In genomic region chrX:5165037-5165436, ce11 we compare ENCODE assay signal across 4 worm cellular contexts.
A peak's percentile ranks its signal among the peaks of the same experiment; 100 is the strongest.
TF ChIP-seq lines count a peak whose summit lies in the region.

Gene mans-3, plus strand, starts transcription at chrX:5165395.

TF ChIP-seq in whole organism, L2 larva, 48 proteins besides CTCF, POLR2A, EP300 and RAD21 (continues in another document):
- TF ChIP-seq ztf-11 (tag; optimal IDR thresholded peaks at IDR 0.05; lab: Kevin White, UChicago) (no peak), nhr-11 (tag; optimal IDR thresholded peaks at IDR 0.05; lab: Kevin White, UChicago) (no peak), sem-4 (tag; optimal IDR thresholded peaks at IDR 0.05; lab: Kevin White, UChicago) (peak; percentile 89), ceh-82 (tag; optimal IDR thresholded peaks at IDR 0.05; lab: Kevin White, UChicago) (no peak), unc-39 (tag; optimal IDR thresholded peaks at IDR 0.05; lab: Kevin White, UChicago) (no peak), fos-1 (tag; optimal IDR thresholded peaks at IDR 0.05; lab: Kevin White, UChicago) (peak; percentile 88), nhr-77 (tag; optimal IDR thresholded peaks at IDR 0.05; lab: Kevin White, UChicago) (peak; percentile 48), nhr-25 (tag; optimal IDR thresholded peaks at IDR 0.05; lab: Kevin White, UChicago) (peak; percentile 90), skn-1 (tag; optimal IDR thresholded peaks at IDR 0.05; lab: Kevin White, UChicago) (peak; percentile 67), blmp-1 (tag; optimal IDR thresholded peaks at IDR 0.05; lab: Kevin White, UChicago; ENCODE audit: insufficient read depth) (peak; percentile 43), ztf-4 (tag; optimal IDR thresholded peaks at IDR 0.05; lab: Kevin White, UChicago) (peak; percentile 67), elt-3 (tag; optimal IDR thresholded peaks at IDR 0.05; lab: Kevin White, UChicago) (no peak), mdl-1 (tag; optimal IDR thresholded peaks at IDR 0.05; lab: Kevin White, UChicago) (peak; percentile 82 to 98), unc-55 (GFP tag; optimal IDR thresholded peaks at IDR 0.05; lab: Kevin White, UChicago) (peak; percentile 86), ama-1 (optimal IDR thresholded peaks at IDR 0.05; lab: Kevin White, UChicago) (peak; percentile 5), snpc-4 (tag; optimal IDR thresholded peaks at IDR 0.05; lab: Kevin White, UChicago) (peak; percentile 68), nhr-12 (tag; optimal IDR thresholded peaks at IDR 0.05; lab: Kevin White, UChicago) (no peak), ceh-16 (tag; optimal IDR thresholded peaks at IDR 0.05; lab: Kevin White, UChicago) (peak; percentile 59), nhr-21 (tag; optimal IDR thresholded peaks at IDR 0.05; lab: Kevin White, UChicago) (peak; percentile 89), lin-13 (GFP tag; optimal IDR thresholded peaks at IDR 0.05; lab: Kevin White, UChicago) (peak; percentile 87), ztf-1 (GFP tag; conservative IDR thresholded peaks at IDR 0.05; lab: Robert Waterston, UW) (no peak), sma-3 (GFP tag; optimal IDR thresholded peaks at IDR 0.05; lab: Kevin White, UChicago) (peak; percentile 86), nhr-237 (tag; optimal IDR thresholded peaks at IDR 0.05; lab: Kevin White, UChicago) (no peak)

TF ChIP-seq in whole organism, L4 larva, 104 proteins besides CTCF, POLR2A, EP300 and RAD21 (continues in another document):
- TF ChIP-seq daf-8 (GFP tag; IDR thresholded peaks at IDR 0.05; lab: Robert Waterston, UW): no peak
- TF ChIP-seq zip-2 (tag; optimal IDR thresholded peaks at IDR 0.05; lab: Kevin White, UChicago): peak; percentile 73
- TF ChIP-seq sdz-12 (GFP tag; optimal IDR thresholded peaks at IDR 0.05; lab: Kevin White, UChicago): no peak
- TF ChIP-seq nhr-111 (GFP tag; optimal IDR thresholded peaks at IDR 0.05; lab: Kevin White, UChicago): no peak
- peak in 1 of 2 experiments; percentile 13 for TF ChIP-seq ZK546.5 (tag; optimal IDR thresholded peaks at IDR 0.05; lab: Kevin White, UChicago)
- TF ChIP-seq rbr-2 (tag; optimal IDR thresholded peaks at IDR 0.05; lab: Kevin White, UChicago): peak; percentile 94
- peak; percentile 81 for TF ChIP-seq lin-1 (GFP tag; IDR thresholded peaks at IDR 0.05; lab: Robert Waterston, UW)
- TF ChIP-seq egl-43 (GFP tag; IDR thresholded peaks at IDR 0.05; lab: Robert Waterston, UW): no peak
- no peak for TF ChIP-seq dmd-9 (GFP tag; IDR thresholded peaks at IDR 0.05; lab: Robert Waterston, UW)
- TF ChIP-seq nhr-28 (tag; optimal IDR thresholded peaks at IDR 0.05; lab: Kevin White, UChicago): peak; percentile 88
- TF ChIP-seq ceh-44 (GFP tag; IDR thresholded peaks at IDR 0.05; lab: Robert Waterston, UW): no peak
- TF ChIP-seq mxl-3 (GFP tag; optimal IDR thresholded peaks at IDR 0.05; lab: Kevin White, UChicago): peak; percentile 100
- no peak for TF ChIP-seq ama-1 (optimal IDR thresholded peaks at IDR 0.05; lab: Kevin White, UChicago)
- TF ChIP-seq dmd-8 (GFP tag; IDR thresholded peaks at IDR 0.05; lab: Robert Waterston, UW): no peak
- peak; percentile 90 for TF ChIP-seq hmg-1.1 (GFP tag; IDR thresholded peaks at IDR 0.05; lab: Robert Waterston, UW)
- TF ChIP-seq ZK337.2 (GFP tag; IDR thresholded peaks at IDR 0.05; lab: Robert Waterston, UW): no peak
- no peak for TF ChIP-seq aly-2 (tag; optimal IDR thresholded peaks at IDR 0.05; lab: Kevin White, UChicago)
- TF ChIP-seq lir-3 (tag; optimal IDR thresholded peaks at IDR 0.05; lab: Kevin White, UChicago): no peak
- TF ChIP-seq Y48G9A.11 (GFP tag; IDR thresholded peaks at IDR 0.05; lab: Robert Waterston, UW): no peak
- TF ChIP-seq nhr-48 (tag; optimal IDR thresholded peaks at IDR 0.05; lab: Kevin White, UChicago): peak; percentile 91
- TF ChIP-seq set-16 (GFP tag; IDR thresholded peaks at IDR 0.05; lab: Robert Waterston, UW): no peak; the same call in 1 of the 2 replicates
- TF ChIP-seq nhr-11 (tag; optimal IDR thresholded peaks at IDR 0.05; lab: Kevin White, UChicago): peak; percentile 90
- no peak for TF ChIP-seq lim-7 (GFP tag; IDR thresholded peaks at IDR 0.05; lab: Robert Waterston, UW)
- no peak for TF ChIP-seq spr-3 (GFP tag; optimal IDR thresholded peaks at IDR 0.05; lab: Kevin White, UChicago)
- no peak for TF ChIP-seq Y105C5A.15 (GFP tag; IDR thresholded peaks at IDR 0.05; lab: Robert Waterston, UW)

TF ChIP-seq in whole organism, late embryonic, 69 proteins besides CTCF, POLR2A, EP300 and RAD21 (continues in another document):
- TF ChIP-seq ahr-1 (tag; optimal IDR thresholded peaks at IDR 0.05; lab: Kevin White, UChicago): no peak
- TF ChIP-seq hlh-15 (tag; optimal IDR thresholded peaks at IDR 0.05; lab: Kevin White, UChicago): peak; percentile 6
- TF ChIP-seq pat-9 (tag; optimal IDR thresholded peaks at IDR 0.05; lab: Kevin White, UChicago): peak; percentile 42
- TF ChIP-seq ceh-31 (tag; optimal IDR thresholded peaks at IDR 0.05; lab: Kevin White, UChicago): peak; percentile 65
- TF ChIP-seq rnt-1 (tag; optimal IDR thresholded peaks at IDR 0.05; lab: Kevin White, UChicago): peak; percentile 77
- TF ChIP-seq fax-1 (tag; optimal IDR thresholded peaks at IDR 0.05; lab: Kevin White, UChicago): peak; percentile 34
- no peak for TF ChIP-seq ceh-30 (tag; optimal IDR thresholded peaks at IDR 0.05; lab: Kevin White, UChicago)
- TF ChIP-seq hlh-8 (tag; optimal IDR thresholded peaks at IDR 0.05; lab: Kevin White, UChicago): peak; percentile 35
- peak; percentile 28 for TF ChIP-seq zip-5 (tag; optimal IDR thresholded peaks at IDR 0.05; lab: Kevin White, UChicago)
- peak; percentile 42 for TF ChIP-seq K09A11.1 (tag; optimal IDR thresholded peaks at IDR 0.05; lab: Kevin White, UChicago; ENCODE audit: insufficient read depth)
- TF ChIP-seq pqm-1 (tag; optimal IDR thresholded peaks at IDR 0.05; lab: Kevin White, UChicago): no peak
- no peak for TF ChIP-seq ama-1 (optimal IDR thresholded peaks at IDR 0.05; lab: Kevin White, UChicago)
- TF ChIP-seq C38D4.7 (GFP tag; optimal IDR thresholded peaks at IDR 0.05; lab: Kevin White, UChicago): no peak
- TF ChIP-seq npax-4 (tag; optimal IDR thresholded peaks at IDR 0.05; lab: Kevin White, UChicago): peak; percentile 22
- TF ChIP-seq pax-1 (tag; optimal IDR thresholded peaks at IDR 0.05; lab: Kevin White, UChicago): no peak
- TF ChIP-seq pag-3 (tag; optimal IDR thresholded peaks at IDR 0.05; lab: Kevin White, UChicago; ENCODE audit: borderline replicate concordance): no peak
- TF ChIP-seq ttx-3 (tag; optimal IDR thresholded peaks at IDR 0.05; lab: Kevin White, UChicago): peak; percentile 74
- TF ChIP-seq ceh-19 (GFP tag; optimal IDR thresholded peaks at IDR 0.05; lab: Kevin White, UChicago): peak; percentile 44
- TF ChIP-seq ref-2 (tag; optimal IDR thresholded peaks at IDR 0.05; lab: Kevin White, UChicago): peak; percentile 90
- TF ChIP-seq elt-4 (tag; optimal IDR thresholded peaks at IDR 0.05; lab: Kevin White, UChicago): no peak
- peak; percentile 10 for TF ChIP-seq che-1 (tag; optimal IDR thresholded peaks at IDR 0.05; lab: Kevin White, UChicago)
- TF ChIP-seq ceh-18 (tag; optimal IDR thresholded peaks at IDR 0.05; lab: Kevin White, UChicago): peak; percentile 81
- peak; percentile 72 for TF ChIP-seq elt-2 (tag; optimal IDR thresholded peaks at IDR 0.05; lab: Kevin White, UChicago)
- TF ChIP-seq ceh-24 (tag; optimal IDR thresholded peaks at IDR 0.05; lab: Kevin White, UChicago): peak; percentile 41
- TF ChIP-seq odd-2 (tag; optimal IDR thresholded peaks at IDR 0.05; lab: Kevin White, UChicago): no peak
- TF ChIP-seq ztf-16 (tag; optimal IDR thresholded peaks at IDR 0.05; lab: Kevin White, UChicago): peak; percentile 67

TF ChIP-seq in whole organism, mixed stage, embryonic, 35 proteins besides CTCF, POLR2A, EP300 and RAD21:
- TF ChIP-seq flh-1 (GFP tag; optimal IDR thresholded peaks at IDR 0.05; lab: Kevin White, UChicago): peak; percentile 35
- TF ChIP-seq lsy-2 (tag; optimal IDR thresholded peaks at IDR 0.05; lab: Kevin White, UChicago): peak; percentile 63
- TF ChIP-seq lin-13 (tag; optimal IDR thresholded peaks at IDR 0.05; lab: Kevin White, UChicago): peak; percentile 65
- TF ChIP-seq nhr-12 (tag; optimal IDR thresholded peaks at IDR 0.05; lab: Kevin White, UChicago): no peak
- TF ChIP-seq nhr-76 (tag; optimal IDR thresholded peaks at IDR 0.05; lab: Kevin White, UChicago): peak; percentile 3
- TF ChIP-seq pha-4 (tag; optimal IDR thresholded peaks at IDR 0.05; lab: Kevin White, UChicago): no peak
- no peak for TF ChIP-seq hlh-1 (tag; optimal IDR thresholded peaks at IDR 0.05; lab: Kevin White, UChicago)
- TF ChIP-seq mab-5 (tag; optimal IDR thresholded peaks at IDR 0.05; lab: Kevin White, UChicago): no peak
- TF ChIP-seq ztf-11 (tag; optimal IDR thresholded peaks at IDR 0.05; lab: Kevin White, UChicago): peak; percentile 59
- no peak for TF ChIP-seq drap-1 (GFP tag; optimal IDR thresholded peaks at IDR 0.05; lab: Kevin White, UChicago)
- peak; percentile 73 for TF ChIP-seq cnd-1 (tag; optimal IDR thresholded peaks at IDR 0.05; lab: Kevin White, UChicago)
- peak; percentile 12 for TF ChIP-seq nhr-237 (tag; optimal IDR thresholded peaks at IDR 0.05; lab: Kevin White, UChicago)
- peak; percentile 90 for TF ChIP-seq sptf-1 (tag; optimal IDR thresholded peaks at IDR 0.05; lab: Kevin White, UChicago)
- TF ChIP-seq zip-8 (tag; optimal IDR thresholded peaks at IDR 0.05; lab: Kevin White, UChicago): no peak
- peak; percentile 27 for TF ChIP-seq ceh-43 (GFP tag; optimal IDR thresholded peaks at IDR 0.05; lab: Kevin White, UChicago)
- peak; percentile 33 for TF ChIP-seq nhr-2 (tag; optimal IDR thresholded peaks at IDR 0.05; lab: Kevin White, UChicago)
- TF ChIP-seq tbx-8 (GFP tag; optimal IDR thresholded peaks at IDR 0.05; lab: Kevin White, UChicago): no peak
- no peak for TF ChIP-seq ceh-83 (GFP tag; optimal IDR thresholded peaks at IDR 0.05; lab: Kevin White, UChicago)
- no peak for TF ChIP-seq elt-3 (tag; optimal IDR thresholded peaks at IDR 0.05; lab: Kevin White, UChicago)
- no peak for TF ChIP-seq unc-39 (tag; optimal IDR thresholded peaks at IDR 0.05; lab: Kevin White, UChicago)
- peak; percentile 40 for TF ChIP-seq ces-1 (GFP tag; optimal IDR thresholded peaks at IDR 0.05; lab: Kevin White, UChicago)
- TF ChIP-seq nhr-28 (tag; optimal IDR thresholded peaks at IDR 0.05; lab: Kevin White, UChicago): no peak
- peak; percentile 97 for TF ChIP-seq mep-1 (tag; optimal IDR thresholded peaks at IDR 0.05; lab: Kevin White, UChicago)
- TF ChIP-seq unc-62 (GFP tag; optimal IDR thresholded peaks at IDR 0.05; lab: Kevin White, UChicago): peak; percentile 72
- no peak for TF ChIP-seq ham-2 (GFP tag; optimal IDR thresholded peaks at IDR 0.05; lab: Kevin White, UChicago)
- TF ChIP-seq elt-1 (tag; optimal IDR thresholded peaks at IDR 0.05; lab: Kevin White, UChicago; ENCODE audit: borderline replicate concordance, insufficient read depth): no peak
- peak; percentile 67 for TF ChIP-seq mls-2 (tag; optimal IDR thresholded peaks at IDR 0.05; lab: Kevin White, UChicago)
- peak; percentile 26 for TF ChIP-seq lin-32 (GFP tag; optimal IDR thresholded peaks at IDR 0.05; lab: Kevin White, UChicago)
- TF ChIP-seq unc-120 (tag; optimal IDR thresholded peaks at IDR 0.05; lab: Kevin White, UChicago; ENCODE audit: poor library complexity, severe bottlenecking): no peak
- peak; percentile 68 for TF ChIP-seq M03D4.4 (tag; optimal IDR thresholded peaks at IDR 0.05; lab: Kevin White, UChicago)
